Fruit fly (Drosophila melanogaster) Kc167 (cell line): ENCODE data around the gene CG43134.

Source experiments
- h ChIP-seq: fragments of >200 bp; optimal IDR thresholded peaks from 3 replicates; lab custom pipeline; 2018; ENCODE audit warnings: missing external identifiers
- insv ChIP-seq: fragments of >200 bp; optimal IDR thresholded peaks from 3 replicates; lab custom pipeline; 2018; ENCODE audit warnings: missing external identifiers
- psq ChIP-seq: fragments of >200 bp; optimal IDR thresholded peaks from 2 replicates; lab custom pipeline; 2017; ENCODE audit warnings: missing external identifiers

DNA sequence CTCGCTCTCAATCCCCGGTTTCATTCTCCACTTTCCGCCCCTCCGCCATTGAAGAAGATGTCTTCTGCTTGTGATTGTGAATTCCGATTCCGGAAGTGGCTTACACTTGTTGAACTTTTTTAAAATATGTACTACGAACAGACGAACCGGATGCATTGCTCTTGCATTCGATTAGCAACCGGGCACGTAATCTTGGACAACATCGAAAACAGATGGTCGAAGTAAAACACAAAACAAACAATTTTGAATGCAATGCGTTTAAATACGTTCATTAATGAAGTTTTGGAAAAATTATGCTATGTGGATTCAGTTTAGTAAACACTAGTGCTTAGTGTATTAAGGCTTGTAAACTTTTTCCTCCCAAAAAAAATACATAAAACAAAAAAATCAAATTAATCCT is 1.1 kb upstream of the CG43134 start, which contains the start of gene Muc4B:
- TF ChIP-seq insv (lab: Kevin White, UChicago) (no peak), psq (lab: Kevin White, UChicago) (no peak), h (lab: Kevin White, UChicago) (no peak)
